Fruit fly (Drosophila melanogaster) whole organism: ENCODE data around the gene CG11668.

Experiments used
- CG8478 ChIP-seq: fragments of >200 bp; optimal IDR thresholded peaks from 2 replicates; lab custom pipeline; 2018; ENCODE audit warnings: inconsistent platforms
- EcR ChIP-seq, 2 experiments: fragments of >200 bp; optimal IDR thresholded peaks; 2 replicates each; lab custom pipeline; 2017; ENCODE audit warnings: missing biosample characterization in 2 of 2, missing genetic modification characterization in 2 of 2, missing genetic modification reagents in 2 of 2
- pan ChIP-seq: fragments of >200 bp; optimal IDR thresholded peaks from 2 replicates; lab custom pipeline; 2017
- psq ChIP-seq: fragments of >200 bp; optimal IDR thresholded peaks from 2 replicates; lab custom pipeline; 2017
- usp ChIP-seq: fragments of >200 bp; optimal IDR thresholded peaks from 2 replicates; lab custom pipeline; 2017; ENCODE audit warnings: missing biosample characterization, missing genetic modification characterization, mixed read lengths

- TF ChIP-seq usp, result no peak
- TF ChIP-seq pan (lab: Kevin White, UChicago), result no peak
- no peak for TF ChIP-seq CG8478
- no peak for TF ChIP-seq EcR (GFP tag; optimal IDR thresholded peaks at IDR 0.05; lab: Kevin White, UChicago)
- TF ChIP-seq psq (lab: Kevin White, UChicago), result no peak
Observed at dm6 chr3R:13032975-13033445, 5.2 kb upstream of the CG11668 start.
